Worm (Caenorhabditis elegans) whole organism, late embryonic: ENCODE results near the gene clec-25.

ENCODE experiments used
- K02D7.2 ChIP-seq: sonication (generic microtip); optimal IDR thresholded peaks from 2 replicates; lab custom pipeline; 2017; ENCODE audit warnings: mild to moderate bottlenecking, missing genetic modification characterization, missing compliant biosample characterization
- T23F11.4 ChIP-seq: fragments of 200-800 bp; sonication (Bioruptor generic); optimal IDR thresholded peaks from 2 replicates; lab custom pipeline; 2018; ENCODE audit warnings: mild to moderate bottlenecking, missing genetic modification characterization, missing compliant biosample characterization
- ceh-14 ChIP-seq: sonication (generic microtip); optimal IDR thresholded peaks from 2 replicates; lab custom pipeline; 2016; ENCODE audit warnings: missing genotype, missing genetic modification characterization, missing compliant biosample characterization
- ceh-18 ChIP-seq: sonication (generic microtip); optimal IDR thresholded peaks from 2 replicates; lab custom pipeline; 2016; ENCODE audit warnings: missing genetic modification characterization, missing compliant biosample characterization
- ceh-2 ChIP-seq: sonication (generic microtip); optimal IDR thresholded peaks from 2 replicates; lab custom pipeline; 2016; ENCODE audit warnings: missing genotype, missing genetic modification characterization, missing compliant biosample characterization
- ceh-22 ChIP-seq: sonication (generic microtip); optimal IDR thresholded peaks from 2 replicates; lab custom pipeline; 2017; ENCODE audit warnings: missing biosample characterization, missing genetic modification characterization
- ceh-24 ChIP-seq: sonication (generic microtip); optimal IDR thresholded peaks from 2 replicates; lab custom pipeline; 2016; ENCODE audit warnings: mild to moderate bottlenecking, missing genetic modification characterization, missing compliant biosample characterization
- ceh-30 ChIP-seq: fragments of 150-350 bp; optimal IDR thresholded peaks from 2 replicates; lab custom pipeline; 2014; ENCODE audit warnings: missing biosample characterization, missing genetic modification characterization
- ceh-31 ChIP-seq: sonication (generic microtip); optimal IDR thresholded peaks from 2 replicates; lab custom pipeline; 2016; ENCODE audit warnings: missing genetic modification characterization, missing compliant biosample characterization
- ceh-45 ChIP-seq: fragments of 200-800 bp; sonication (Bioruptor generic); IDR thresholded peaks from 2 replicates; pipeline ENCODE4 v1.3.6; 2022; ENCODE audit warnings: missing genetic modification reagents, missing genetic modification characterization, missing compliant biosample characterization
- ceh-9 ChIP-seq: sonication (generic microtip); optimal IDR thresholded peaks from 2 replicates; lab custom pipeline; 2016; ENCODE audit warnings: mild to moderate bottlenecking, missing genetic modification characterization, inconsistent platforms, missing compliant biosample characterization
- che-1 ChIP-seq: sonication (generic microtip); optimal IDR thresholded peaks from 2 replicates; lab custom pipeline; 2016; ENCODE audit warnings: mild to moderate bottlenecking, missing genetic modification characterization, missing compliant biosample characterization
- elt-2 ChIP-seq: sonication (generic microtip); optimal IDR thresholded peaks from 2 replicates; lab custom pipeline; 2016; ENCODE audit warnings: missing genetic modification reagents, missing genetic modification characterization, missing compliant biosample characterization
- eyg-1 ChIP-seq: sonication (generic microtip); optimal IDR thresholded peaks from 2 replicates; lab custom pipeline; 2016; ENCODE audit warnings: missing genotype, missing genetic modification characterization, missing compliant biosample characterization
- fkh-10 ChIP-seq: fragments of 150-350 bp; optimal IDR thresholded peaks from 2 replicates; lab custom pipeline; 2014; ENCODE audit warnings: missing biosample characterization, missing genetic modification reagents, missing genetic modification characterization
- fkh-6 ChIP-seq: sonication (generic microtip); optimal IDR thresholded peaks from 2 replicates; lab custom pipeline; 2016; ENCODE audit warnings: missing genetic modification characterization, missing compliant biosample characterization
- hlh-13 ChIP-seq: fragments of 200-800 bp; sonication (Bioruptor generic); optimal IDR thresholded peaks from 2 replicates; lab custom pipeline; 2018; ENCODE audit warnings: mild to moderate bottlenecking, missing genetic modification characterization, missing compliant biosample characterization
- hlh-30 ChIP-seq: sonication (generic microtip); optimal IDR thresholded peaks from 2 replicates; lab custom pipeline; 2017; ENCODE audit warnings: antibody characterized with exemption, missing genetic modification characterization, missing compliant biosample characterization; ENCODE audit not compliant: insufficient read depth
- hlh-6 ChIP-seq: sonication (generic microtip); optimal IDR thresholded peaks from 2 replicates; lab custom pipeline; 2016; ENCODE audit warnings: missing genotype, missing genetic modification characterization, missing compliant biosample characterization
- hlh-8 ChIP-seq: sonication (generic microtip); optimal IDR thresholded peaks from 2 replicates; lab custom pipeline; 2016; ENCODE audit warnings: missing genotype, missing genetic modification characterization, missing compliant biosample characterization
- lim-6 ChIP-seq: sonication (generic microtip); optimal IDR thresholded peaks from 2 replicates; lab custom pipeline; 2016; ENCODE audit warnings: missing genetic modification characterization, missing compliant biosample characterization
- mec-3 ChIP-seq: sonication (generic microtip); optimal IDR thresholded peaks from 2 replicates; lab custom pipeline; 2016; ENCODE audit warnings: borderline replicate concordance, missing genetic modification characterization, missing compliant biosample characterization
- nfya-1 ChIP-seq: sonication (generic microtip); optimal IDR thresholded peaks from 2 replicates; lab custom pipeline; 2017; ENCODE audit warnings: missing genetic modification characterization, mild to moderate bottlenecking, missing compliant biosample characterization, antibody characterized with exemption, moderate library complexity
- pat-9 ChIP-seq: fragments of 200-800 bp; sonication (Bioruptor generic); optimal IDR thresholded peaks from 2 replicates; lab custom pipeline; 2018; ENCODE audit warnings: mild to moderate bottlenecking, missing genetic modification characterization, moderate library complexity, missing compliant biosample characterization
- pha-2 ChIP-seq: sonication (generic microtip); optimal IDR thresholded peaks from 2 replicates; lab custom pipeline; 2017; ENCODE audit warnings: mild to moderate bottlenecking, missing genetic modification characterization, missing compliant biosample characterization
- pha-4 ChIP-seq: fragments of 150-350 bp; optimal IDR thresholded peaks from 2 replicates; lab custom pipeline; 2018; ENCODE audit warnings: missing biosample characterization, missing genetic modification reagents, missing genetic modification characterization
- pros-1 ChIP-seq: fragments of 150-350 bp; optimal IDR thresholded peaks from 2 replicates; lab custom pipeline; 2014; ENCODE audit warnings: missing biosample characterization, missing genetic modification reagents, missing genetic modification characterization
- sdc-2 ChIP-seq: sonication (generic microtip); optimal IDR thresholded peaks from 2 replicates; lab custom pipeline; 2016; ENCODE audit warnings: missing genotype, missing genetic modification characterization, missing compliant biosample characterization
- sox-2 ChIP-seq: fragments of 200-800 bp; sonication (Bioruptor generic); IDR thresholded peaks from 2 replicates; pipeline ENCODE4 v1.3.6; 2022; ENCODE audit warnings: missing genetic modification reagents, missing genetic modification characterization, missing compliant biosample characterization
- sox-4 ChIP-seq: sonication (generic microtip); optimal IDR thresholded peaks from 2 replicates; lab custom pipeline; 2017; ENCODE audit warnings: mild to moderate bottlenecking, missing genetic modification characterization, inconsistent platforms, missing compliant biosample characterization
- syd-9 ChIP-seq: sonication (generic microtip); optimal IDR thresholded peaks from 2 replicates; lab custom pipeline; 2016; ENCODE audit warnings: mild to moderate bottlenecking, missing genetic modification characterization, moderate library complexity, missing compliant biosample characterization
- tbx-2 ChIP-seq: sonication (generic microtip); optimal IDR thresholded peaks from 2 replicates; lab custom pipeline; 2016; ENCODE audit warnings: missing genetic modification characterization, missing compliant biosample characterization
- ttx-3 ChIP-seq: sonication (generic microtip); optimal IDR thresholded peaks from 2 replicates; lab custom pipeline; 2016; ENCODE audit warnings: missing genetic modification reagents, missing genetic modification characterization, missing compliant biosample characterization
- unc-3 ChIP-seq, 2 experiments: fragments of 200-800 bp in 1 of 2; sonication (Bioruptor generic) in 1 of 2; sonication (generic microtip) in 1 of 2; conservative IDR thresholded peaks in 1 of 2; optimal IDR thresholded peaks in 1 of 2; 2 replicates each; pipeline versions ENCODE4 v1.3.6 to Lab custom; 2016 to 2022; ENCODE audit warnings: missing compliant biosample characterization in 2 of 2, missing genetic modification characterization in 2 of 2, missing genetic modification reagents in 1 of 2
- unc-42 ChIP-seq: sonication (generic microtip); optimal IDR thresholded peaks from 2 replicates; lab custom pipeline; 2016; ENCODE audit warnings: missing genotype, missing genetic modification characterization, missing compliant biosample characterization
- unc-55 ChIP-seq: sonication (generic microtip); optimal IDR thresholded peaks from 2 replicates; lab custom pipeline; 2017; ENCODE audit warnings: missing biosample characterization, missing genetic modification reagents, missing genetic modification characterization
- ztf-16 ChIP-seq: sonication (generic microtip); optimal IDR thresholded peaks from 2 replicates; lab custom pipeline; 2017; ENCODE audit warnings: missing genetic modification characterization, missing compliant biosample characterization

Gene clec-25

DNA sequence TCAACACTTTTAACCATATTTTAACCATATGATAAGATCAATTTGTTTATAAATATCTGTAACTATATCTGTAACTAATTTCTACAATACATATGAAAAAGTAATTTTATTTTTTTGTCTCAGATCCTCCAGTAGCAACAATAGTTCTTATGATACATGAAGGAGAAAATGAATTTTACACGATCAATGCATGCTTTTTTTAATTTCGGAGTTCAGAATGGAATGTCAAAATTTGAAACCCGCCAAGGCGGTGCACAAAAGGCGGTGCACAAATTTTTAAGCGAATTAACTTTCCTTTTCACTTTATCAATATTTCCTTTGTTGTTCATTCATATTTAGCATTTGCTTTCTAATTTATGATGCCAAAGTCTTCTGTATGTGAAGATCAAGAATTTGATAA lies at the start of gene clec-25:
clec-25 (plus strand) TSS at position 301 of the 400 bp plus-strand sequence.
- TF ChIP-seq ztf-16 (tag; lab: Kevin White, UChicago), result no peak
- TF ChIP-seq elt-2 (tag; lab: Kevin White, UChicago), result no peak
- no peak for TF ChIP-seq unc-55 (GFP tag; lab: Kevin White, UChicago)
- no peak for TF ChIP-seq eyg-1 (tag; lab: Kevin White, UChicago)
- TF ChIP-seq ceh-30 (tag; lab: Kevin White, UChicago), result no peak
- TF ChIP-seq ceh-45 (GFP tag; lab: Robert Waterston, UW), result no peak
- TF ChIP-seq, all 69 proteins: peak for 0

DNA sequence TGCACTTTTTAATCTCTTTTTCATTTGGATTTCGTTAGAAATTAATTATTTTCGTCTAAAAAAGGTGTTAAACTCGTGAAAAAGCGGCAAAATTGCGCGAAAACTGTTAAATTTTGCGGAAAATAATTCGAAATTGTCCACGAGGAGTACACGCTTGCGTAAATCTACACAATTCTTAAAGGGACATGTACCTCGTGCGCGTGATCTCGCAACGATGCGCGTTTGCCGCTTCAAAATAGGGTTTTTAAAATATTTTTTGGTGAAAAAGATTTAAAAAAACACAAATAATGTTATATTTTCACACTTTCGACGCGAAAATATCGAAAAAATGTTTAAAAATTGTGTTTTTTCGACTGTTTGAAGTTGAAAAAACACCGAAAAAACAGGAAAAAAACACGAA lies 49.7 kb upstream of the clec-25 start:
- no peak for TF ChIP-seq eyg-1 (tag; lab: Kevin White, UChicago)
- no peak for TF ChIP-seq fkh-10 (GFP tag; lab: Kevin White, UChicago)
- no peak for TF ChIP-seq sdc-2 (tag; lab: Kevin White, UChicago)
- no peak for TF ChIP-seq ceh-22 (tag; lab: Kevin White, UChicago)
- no peak for TF ChIP-seq tbx-2 (tag; lab: Kevin White, UChicago)
- TF ChIP-seq ceh-9, result no peak
- TF ChIP-seq, all 69 proteins: peak for 0

DNA sequence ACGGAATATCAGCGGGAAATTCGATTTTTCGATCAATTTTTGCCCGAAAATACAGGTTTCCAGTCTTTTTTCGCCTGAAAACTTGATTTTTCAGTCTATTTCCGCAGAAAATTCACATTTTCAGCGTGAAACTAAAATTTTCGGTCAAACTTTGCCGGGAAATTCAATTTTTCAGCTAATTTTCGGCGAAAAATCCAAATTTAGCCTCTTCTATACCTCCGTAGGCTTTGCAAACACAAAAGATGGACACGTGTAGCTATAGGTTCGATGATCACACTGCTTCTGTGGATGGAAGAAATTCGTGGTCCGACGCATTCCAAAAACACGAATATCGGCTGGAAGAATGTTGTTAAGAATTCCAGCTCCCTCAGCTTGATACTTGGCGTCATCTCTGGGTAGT lies 49.0 kb upstream of the clec-25 start:
- TF ChIP-seq hlh-30 (tag; lab: Kevin White, UChicago) (no peak), hlh-6 (tag; lab: Kevin White, UChicago) (no peak), ceh-14 (tag; lab: Kevin White, UChicago) (no peak), ceh-18 (tag; lab: Kevin White, UChicago) (no peak), nfya-1 (tag; lab: Kevin White, UChicago) (no peak), sdc-2 (tag; lab: Kevin White, UChicago) (no peak), unc-42 (tag; lab: Kevin White, UChicago) (no peak), pha-2 (no peak), unc-3 (GFP tag; conservative IDR thresholded peaks at IDR 0.05; lab: Robert Waterston, UW) (no peak), unc-3 (tag; optimal IDR thresholded peaks at IDR 0.05; lab: Kevin White, UChicago) (no peak), ttx-3 (tag; lab: Kevin White, UChicago) (no peak), pha-4 (tag; lab: Kevin White, UChicago) (no peak)

DNA sequence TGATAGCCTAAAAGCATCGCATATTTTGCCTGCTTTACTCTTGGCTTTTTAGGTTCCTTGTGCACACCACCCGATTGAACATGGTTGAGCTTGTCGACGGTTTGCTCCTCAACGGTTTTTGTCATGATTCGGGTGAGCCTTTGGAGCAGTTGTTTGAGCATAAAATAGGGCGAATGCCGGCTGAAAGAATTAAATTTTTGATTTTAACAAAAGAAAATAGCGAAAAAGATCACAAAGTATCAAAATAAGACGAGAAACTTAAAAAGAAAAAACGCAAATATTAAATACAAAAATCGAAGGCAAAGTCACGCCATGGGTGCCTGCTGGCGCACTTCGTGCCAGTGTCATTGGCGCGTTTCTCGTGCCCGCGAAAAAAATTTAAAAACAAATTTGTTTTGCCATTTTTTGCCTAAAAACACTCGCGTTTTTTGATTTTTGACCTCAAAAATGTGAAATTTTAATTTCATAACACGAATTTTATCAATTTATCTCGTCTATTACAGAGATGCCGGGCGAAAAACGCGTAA lies 48.1 kb upstream of the clec-25 start, which contains the start of the genes ctps-1 and pus-1:
ctps-1 (plus strand) TSS at position 51 of the 527 bp plus-strand sequence.
pus-1 (minus strand) TSS at position 125 of the 527 bp plus-strand sequence.
- TF ChIP-seq ceh-31 (no peak), nfya-1 (tag; lab: Kevin White, UChicago) (peak; percentile 45)
- TF ChIP-seq, all 69 proteins: peak for 1

DNA sequence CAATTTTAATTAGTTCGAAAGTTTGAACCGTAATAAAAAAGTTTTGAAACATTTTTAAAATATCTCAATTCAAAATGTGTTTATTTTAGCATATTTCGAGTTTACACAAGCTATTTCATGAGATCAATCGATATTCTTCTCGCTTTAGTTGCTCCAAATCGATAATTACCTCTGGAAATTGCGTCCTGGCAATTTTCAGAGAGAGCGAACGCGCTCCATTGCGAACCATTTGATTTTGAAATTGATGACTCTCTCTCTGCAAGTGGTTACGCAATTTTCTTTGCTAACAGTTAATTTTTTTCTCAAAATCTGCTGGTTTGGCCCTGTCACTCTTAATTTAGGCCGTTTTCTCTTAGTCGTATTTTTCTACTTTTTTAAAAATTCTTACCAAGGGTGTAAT lies 42.6 kb upstream of the clec-25 start:
- TF ChIP-seq pat-9 (tag; lab: Kevin White, UChicago) (no peak), T23F11.4 (no peak), sox-2 (GFP tag; lab: Robert Waterston, UW) (no peak), che-1 (tag; lab: Kevin White, UChicago) (no peak), elt-2 (tag; lab: Kevin White, UChicago) (no peak), unc-55 (GFP tag; lab: Kevin White, UChicago) (no peak), hlh-8 (tag; lab: Kevin White, UChicago) (no peak), ceh-31 (no peak), fkh-6 (no peak), ztf-16 (tag; lab: Kevin White, UChicago) (no peak), ceh-24 (tag; lab: Kevin White, UChicago) (no peak), sdc-2 (tag; lab: Kevin White, UChicago) (no peak)

DNA sequence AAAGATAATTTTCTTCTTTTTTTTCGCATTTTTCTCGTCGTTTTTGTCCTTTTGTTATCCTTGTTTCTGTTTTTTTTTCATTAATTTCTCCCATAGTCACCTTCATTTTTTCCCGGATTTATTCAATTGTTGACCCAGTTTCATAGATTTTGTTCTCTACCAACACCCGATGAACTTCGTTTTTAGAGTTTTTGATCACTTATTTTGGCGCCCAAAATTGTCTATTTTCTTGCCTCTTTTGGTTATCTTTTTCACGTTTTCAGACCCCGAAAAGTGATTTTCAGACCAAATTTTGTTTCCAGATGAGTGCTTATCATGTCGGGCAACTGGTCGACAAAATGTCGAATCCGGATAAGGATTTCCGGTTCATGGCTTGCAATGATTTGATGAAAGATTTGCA lies 40.5 kb upstream of the clec-25 start, which contains the start of gene cand-1:
cand-1 (plus strand) TSS at position 301 of the 400 bp plus-strand sequence.
- TF ChIP-seq sox-2 (GFP tag; lab: Robert Waterston, UW) (no peak), fkh-6 (no peak), mec-3 (tag; lab: Kevin White, UChicago) (no peak), hlh-13 (GFP tag; lab: Kevin White, UChicago) (no peak), unc-3 (GFP tag; conservative IDR thresholded peaks at IDR 0.05; lab: Robert Waterston, UW) (no peak), unc-3 (tag; optimal IDR thresholded peaks at IDR 0.05; lab: Kevin White, UChicago) (no peak), syd-9 (tag; lab: Kevin White, UChicago) (no peak), pros-1 (tag; lab: Kevin White, UChicago) (no peak), sox-4 (tag; lab: Kevin White, UChicago) (no peak), ceh-2 (no peak), K02D7.2 (tag; lab: Kevin White, UChicago) (no peak), lim-6 (no peak), ceh-31 (no peak)
- TF ChIP-seq, all 69 proteins: peak for 0
